Worm (Caenorhabditis elegans): Measurements from ENCODE around the gene C54F6.6.

Gene C54F6.6

ce11 chrV:7524447-7524846 lies 955 bp downstream of the C54F6.6 start, which contains the start of gene C54F6.20:
TSS of gene C54F6.20 (plus strand) at chrV:7524747.
- TF ChIP-seq sea-2 (GFP tag; optimal IDR thresholded peaks at IDR 0.05) = no peak
- no peak for TF ChIP-seq nhr-77 (tag; optimal IDR thresholded peaks at IDR 0.05)
- no peak for TF ChIP-seq skn-1 (tag; optimal IDR thresholded peaks at IDR 0.05)
- no peak for TF ChIP-seq ceh-28 (tag; optimal IDR thresholded peaks at IDR 0.05)
- TF ChIP-seq ama-1 (optimal IDR thresholded peaks at IDR 0.05) = no peak
- TF ChIP-seq nhr-11 (tag; optimal IDR thresholded peaks at IDR 0.05) = no peak
- no peak for TF ChIP-seq tbx-2 (tag; optimal IDR thresholded peaks at IDR 0.05)
- TF ChIP-seq ztf-11 (tag; optimal IDR thresholded peaks at IDR 0.05) = no peak
- TF ChIP-seq lsy-12 (tag; optimal IDR thresholded peaks at IDR 0.05) = no peak
- no peak for TF ChIP-seq eor-1 (tag; optimal IDR thresholded peaks at IDR 0.05)
- TF ChIP-seq daf-12 (tag; optimal IDR thresholded peaks at IDR 0.05) = no peak
- no peak for TF ChIP-seq hmg-11 (tag; optimal IDR thresholded peaks at IDR 0.05)
- TF ChIP-seq elt-2 (tag; optimal IDR thresholded peaks at IDR 0.05) = no peak
- TF ChIP-seq ceh-16 (tag; optimal IDR thresholded peaks at IDR 0.05) = no peak
- TF ChIP-seq nhr-76 (tag; optimal IDR thresholded peaks at IDR 0.05) = no peak
- no peak for TF ChIP-seq snpc-4 (tag; optimal IDR thresholded peaks at IDR 0.05)
- no peak for TF ChIP-seq elt-1 (tag; optimal IDR thresholded peaks at IDR 0.05)
- TF ChIP-seq nfya-1 (tag; optimal IDR thresholded peaks at IDR 0.05; ENCODE audit: insufficient read depth) = no peak

ce11 chrV:7525695-7526094 lies 2.2 kb downstream of the C54F6.6 start, which contains the start of gene C54F6.18:
TSS of gene C54F6.18 (plus strand) at chrV:7525995.
- no peak for TF ChIP-seq egl-27 (tag; optimal IDR thresholded peaks at IDR 0.05)
- TF ChIP-seq ceh-9 (tag; optimal IDR thresholded peaks at IDR 0.05) = no peak
- TF ChIP-seq eor-1 (tag; optimal IDR thresholded peaks at IDR 0.05) = no peak
- TF ChIP-seq elt-3 (tag; optimal IDR thresholded peaks at IDR 0.05) = no peak
- no peak for TF ChIP-seq R02D3.7 (tag; optimal IDR thresholded peaks at IDR 0.05)
- TF ChIP-seq ztf-11 (tag; optimal IDR thresholded peaks at IDR 0.05) = no peak
- no peak for TF ChIP-seq nhr-237 (tag; optimal IDR thresholded peaks at IDR 0.05)
- no peak for TF ChIP-seq skn-1 (tag; optimal IDR thresholded peaks at IDR 0.05)
- no peak for TF ChIP-seq fos-1 (tag; optimal IDR thresholded peaks at IDR 0.05)
- no peak for TF ChIP-seq elt-2 (tag; optimal IDR thresholded peaks at IDR 0.05)
- no peak for TF ChIP-seq tbx-2 (tag; optimal IDR thresholded peaks at IDR 0.05)
- TF ChIP-seq ceh-16 (tag; optimal IDR thresholded peaks at IDR 0.05) = no peak
- TF ChIP-seq zag-1 (tag; optimal IDR thresholded peaks at IDR 0.05) = no peak
- no peak for TF ChIP-seq lin-39 (tag; optimal IDR thresholded peaks at IDR 0.05)
- TF ChIP-seq nhr-28 (tag; optimal IDR thresholded peaks at IDR 0.05) = no peak
- TF ChIP-seq daf-12 (tag; optimal IDR thresholded peaks at IDR 0.05) = no peak

DNA sequence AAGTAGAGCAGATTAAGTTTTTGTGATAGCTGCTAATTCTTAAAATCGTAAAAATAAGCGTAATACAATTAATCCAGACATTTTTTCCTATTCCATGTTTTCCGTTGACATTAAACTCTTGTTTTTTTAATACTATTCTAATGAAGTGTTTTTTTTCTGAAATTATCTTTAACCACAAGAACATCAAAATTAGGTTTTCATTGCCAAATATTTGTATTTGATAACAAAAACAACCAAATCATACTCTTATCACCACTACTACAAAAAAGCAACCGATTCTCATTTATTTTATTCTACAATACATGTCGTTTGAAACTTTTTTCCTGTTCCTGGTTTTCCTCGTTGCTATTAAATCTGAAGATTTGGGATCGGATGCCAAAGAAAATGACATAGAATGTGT lies 3.7 kb downstream of the C54F6.6 start, which contains the start of gene C54F6.17:
C54F6.17 (plus strand) TSS at position 301 of the 400 bp plus-strand sequence.
- TF ChIP-seq elt-2 (tag; optimal IDR thresholded peaks at IDR 0.05) (no peak), ZK546.5 (tag; optimal IDR thresholded peaks at IDR 0.05) (no peak), lsy-12 (tag; optimal IDR thresholded peaks at IDR 0.05) (no peak), fkh-10 (GFP tag; optimal IDR thresholded peaks at IDR 0.05) (no peak), tbx-2 (tag; optimal IDR thresholded peaks at IDR 0.05) (no peak), nhr-67 (tag; optimal IDR thresholded peaks at IDR 0.05) (no peak), nhr-77 (tag; optimal IDR thresholded peaks at IDR 0.05) (no peak), nhr-23 (tag; optimal IDR thresholded peaks at IDR 0.05) (no peak), ceh-9 (tag; optimal IDR thresholded peaks at IDR 0.05) (no peak), egl-27 (tag; optimal IDR thresholded peaks at IDR 0.05) (no peak), ceh-16 (tag; optimal IDR thresholded peaks at IDR 0.05) (no peak), unc-39 (tag; optimal IDR thresholded peaks at IDR 0.05) (no peak)

DNA sequence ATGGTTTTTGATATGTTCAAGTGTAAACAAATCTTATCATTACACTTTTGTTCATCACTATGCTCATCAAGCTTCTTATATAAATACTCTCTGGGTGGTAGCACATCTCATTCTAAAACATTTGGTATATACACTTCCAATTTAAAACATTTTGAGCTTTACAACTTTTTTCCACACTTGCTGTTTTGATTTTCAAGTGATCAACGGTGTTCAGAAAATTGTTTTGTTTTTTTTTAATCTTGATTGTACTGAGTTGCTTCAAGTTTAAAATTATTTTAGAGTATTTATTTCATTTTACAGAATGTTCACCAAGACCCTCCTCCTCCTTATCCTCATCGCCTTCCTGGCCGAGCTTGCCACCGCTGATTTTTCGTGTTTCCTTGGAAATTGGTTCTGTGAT lies 5.3 kb downstream of the C54F6.6 start, which contains the start of gene C54F6.5:
C54F6.5 (plus strand) TSS at position 301 of the 400 bp plus-strand sequence.
- TF ChIP-seq hmg-11 (tag; optimal IDR thresholded peaks at IDR 0.05) = no peak
- TF ChIP-seq pqm-1 (tag; optimal IDR thresholded peaks at IDR 0.05) = no peak
- TF ChIP-seq aly-2 (tag; optimal IDR thresholded peaks at IDR 0.05) = no peak
- TF ChIP-seq nhr-25 (tag; optimal IDR thresholded peaks at IDR 0.05) = no peak
- TF ChIP-seq nhr-76 (tag; optimal IDR thresholded peaks at IDR 0.05) = no peak
- no peak for TF ChIP-seq ceh-28 (tag; optimal IDR thresholded peaks at IDR 0.05)
- no peak for TF ChIP-seq sea-2 (GFP tag; optimal IDR thresholded peaks at IDR 0.05)
- TF ChIP-seq tbx-2 (tag; optimal IDR thresholded peaks at IDR 0.05) = no peak
- TF ChIP-seq eor-1 (tag; optimal IDR thresholded peaks at IDR 0.05) = no peak
- no peak for TF ChIP-seq mdl-1 (tag; optimal IDR thresholded peaks at IDR 0.05)
- TF ChIP-seq nhr-237 (tag; optimal IDR thresholded peaks at IDR 0.05) = no peak
- no peak for TF ChIP-seq mml-1 (tag; optimal IDR thresholded peaks at IDR 0.05)
- TF ChIP-seq jun-1 (tag; optimal IDR thresholded peaks at IDR 0.05) = no peak
- no peak for TF ChIP-seq snpc-4 (tag; optimal IDR thresholded peaks at IDR 0.05)
- TF ChIP-seq ceh-16 (tag; optimal IDR thresholded peaks at IDR 0.05) = no peak
- TF ChIP-seq lin-39 (tag; optimal IDR thresholded peaks at IDR 0.05) = no peak
- no peak for TF ChIP-seq ztf-4 (tag; optimal IDR thresholded peaks at IDR 0.05)

Measured in whole organism, L3 larva.